Fruit fly (Drosophila melanogaster): ENCODE results near the gene Kap-alpha1.

Kap-alpha1 gene

dm6 chr3L:19834143-19834794 is 27.2 kb downstream of the Kap-alpha1 start, which contains the start of the genes trc and CG32221 (continued):
- peak; percentile 31 for TF ChIP-seq CG30020 (tag; optimal IDR thresholded peaks at IDR 0.05)
- no peak for TF ChIP-seq TFAM (GFP tag; optimal IDR thresholded peaks at IDR 0.05)
- TF ChIP-seq sc (optimal IDR thresholded peaks at IDR 0.05): no peak
- TF ChIP-seq sc (GFP tag; optimal IDR thresholded peaks at IDR 0.05): peak; percentile 20
- TF ChIP-seq CrebB (tag; optimal IDR thresholded peaks at IDR 0.05): peak; percentile 33
- TF ChIP-seq Adf1 (GFP tag; IDR thresholded peaks at IDR 0.05): no peak
- TF ChIP-seq CG13775 (GFP tag; optimal IDR thresholded peaks at IDR 0.05): peak; percentile 65
- TF ChIP-seq Fer2 (tag; optimal IDR thresholded peaks at IDR 0.05): peak; percentile 63
- no peak for TF ChIP-seq NK7.1 (GFP tag; optimal IDR thresholded peaks at IDR 0.05)
- no peak for TF ChIP-seq CG32772 (GFP tag; IDR thresholded peaks at IDR 0.05)
- no peak for TF ChIP-seq Bteb2 (GFP tag; optimal IDR thresholded peaks at IDR 0.05)
- TF ChIP-seq CoRest (tag; optimal IDR thresholded peaks at IDR 0.05): peak; percentile 63
- TF ChIP-seq CG7963 (GFP tag; IDR thresholded peaks at IDR 0.05; ENCODE audit: partially characterized antibody): peak; percentile 63; the same call in 2 of the 3 replicates
- peak; percentile 14 for TF ChIP-seq Dad (GFP tag; optimal IDR thresholded peaks at IDR 0.05)
- TF ChIP-seq CG12104 (GFP tag; optimal IDR thresholded peaks at IDR 0.05): peak; percentile 50
- TF ChIP-seq shn (GFP tag; optimal IDR thresholded peaks at IDR 0.05): no peak
- no peak for TF ChIP-seq chinmo (GFP tag; IDR thresholded peaks at IDR 0.05; ENCODE audit: partially characterized antibody)
- TF ChIP-seq CG11085 (GFP tag; IDR thresholded peaks at IDR 0.05): peak; percentile 31; the same call in 1 of the 2 replicates
- TF ChIP-seq CG13287 (GFP tag; IDR thresholded peaks at IDR 0.05; ENCODE audit: partially characterized antibody): peak; percentile 67
- peak; percentile 65 for TF ChIP-seq CG14710 (tag; optimal IDR thresholded peaks at IDR 0.05)
- TF ChIP-seq Xrp1 (GFP tag; IDR thresholded peaks at IDR 0.05): peak; percentile 10; the same call in 1 of the 2 replicates
- peak; percentile 61 for TF ChIP-seq CG11247 (GFP tag; IDR thresholded peaks at IDR 0.05)
- TF ChIP-seq CG6765 (GFP tag; optimal IDR thresholded peaks at IDR 0.05): peak; percentile 51
- TF ChIP-seq CG17802 (tag; optimal IDR thresholded peaks at IDR 0.05): peak; percentile 36
- TF ChIP-seq Oaz (GFP tag; IDR thresholded peaks at IDR 0.05): no peak
- TF ChIP-seq MTF-1 (GFP tag; optimal IDR thresholded peaks at IDR 0.05; ENCODE audit: borderline replicate concordance): peak; percentile 58
- TF ChIP-seq CHES-1-like (GFP tag; optimal IDR thresholded peaks at IDR 0.05): peak; percentile 15
- peak; percentile 73 for TF ChIP-seq knrl (GFP tag; IDR thresholded peaks at IDR 0.05; ENCODE audit: partially characterized antibody)
- no peak for TF ChIP-seq Sox102F (GFP tag; optimal IDR thresholded peaks at IDR 0.05)
- TF ChIP-seq crc (GFP tag; optimal IDR thresholded peaks at IDR 0.05): no peak
- TF ChIP-seq sug (tag; optimal IDR thresholded peaks at IDR 0.05): peak; percentile 74
- TF ChIP-seq Fer1 (GFP tag; optimal IDR thresholded peaks at IDR 0.05): peak; percentile 70
- peak; percentile 46 for TF ChIP-seq nerfin-2 (GFP tag; IDR thresholded peaks at IDR 0.05; ENCODE audit: partially characterized antibody)
- no peak for TF ChIP-seq gem (tag; optimal IDR thresholded peaks at IDR 0.05)
- TF ChIP-seq al (GFP tag; IDR thresholded peaks at IDR 0.05): 0 out of 2 replicates have a peak, but pooled peaks have one; percentile 33
- 0 out of 2 replicates have a peak, but pooled peaks have one; percentile 23 for TF ChIP-seq stc (GFP tag; IDR thresholded peaks at IDR 0.05)
- TF ChIP-seq Rx (GFP tag; IDR thresholded peaks at IDR 0.05): peak; percentile 59
- peak; percentile 90 for TF ChIP-seq Sry-β (GFP tag; optimal IDR thresholded peaks at IDR 0.05)
- no peak for TF ChIP-seq CG8359 (GFP tag; optimal IDR thresholded peaks at IDR 0.05; ENCODE audit: borderline replicate concordance)
- peak; percentile 79 for TF ChIP-seq CG15514 (GFP tag; optimal IDR thresholded peaks at IDR 0.05)
- peak; percentile 57; the same call in 1 of the 2 replicates for TF ChIP-seq unc-4 (GFP tag; IDR thresholded peaks at IDR 0.05; ENCODE audit: partially characterized antibody)
- no peak for TF ChIP-seq Fer3 (tag; optimal IDR thresholded peaks at IDR 0.05)
- peak; percentile 44 for TF ChIP-seq vvl (GFP tag; IDR thresholded peaks at IDR 0.05)
- TF ChIP-seq Nf-YB (GFP tag; optimal IDR thresholded peaks at IDR 0.05): peak; percentile 13
- TF ChIP-seq Opbp (GFP tag; IDR thresholded peaks at IDR 0.05; ENCODE audit: partially characterized antibody): peak; percentile 100
- no peak for TF ChIP-seq pan (optimal IDR thresholded peaks at IDR 0.05)
- peak in 1 of 2 experiments; percentile 7 for TF ChIP-seq pan (GFP tag; optimal IDR thresholded peaks at IDR 0.05 in 1 of 2, IDR thresholded peaks at IDR 0.05 in 1 of 2)
- TF ChIP-seq CG16813 (GFP tag; IDR thresholded peaks at IDR 0.05; ENCODE audit: partially characterized antibody): peak; percentile 74

Measured in whole organism, embryonic.